Worm (Caenorhabditis elegans) whole organism, late embryonic: ENCODE results near the gene F41H10.5.

Experiments used
- dmd-4 ChIP-seq: sonication (generic microtip); optimal IDR thresholded peaks from 2 replicates; lab custom pipeline; 2016; ENCODE audit warnings: borderline replicate concordance, missing genetic modification characterization, missing compliant biosample characterization
- elt-4 ChIP-seq: sonication (generic microtip); optimal IDR thresholded peaks from 2 replicates; lab custom pipeline; 2016; ENCODE audit warnings: missing genetic modification characterization, missing compliant biosample characterization
- gmeb-2 ChIP-seq: sonication (generic microtip); optimal IDR thresholded peaks from 2 replicates; lab custom pipeline; 2016; ENCODE audit warnings: missing genetic modification characterization, inconsistent platforms, missing compliant biosample characterization
- pat-9 ChIP-seq: fragments of 200-800 bp; sonication (Bioruptor generic); optimal IDR thresholded peaks from 2 replicates; lab custom pipeline; 2018; ENCODE audit warnings: mild to moderate bottlenecking, missing genetic modification characterization, moderate library complexity, missing compliant biosample characterization

- TF ChIP-seq elt-4 (tag; lab: Kevin White, UChicago) (no peak), dmd-4 (tag; lab: Kevin White, UChicago) (no peak), pat-9 (tag; lab: Kevin White, UChicago) (no peak), gmeb-2 (no peak)
Observed at ce11 chrIV:5397539-5397938, 36.8 kb downstream of the F41H10.5 start, which contains the start of gene ZK616.2.
